Worm (Caenorhabditis elegans) whole organism, L4 larva: ENCODE data around the gene R07H5.11.
A peak's percentile ranks its signal among the peaks of the same experiment; 100 is the strongest.

Experiments used
- F10B5.3 ChIP-seq: sonication (generic microtip); optimal IDR thresholded peaks from 2 replicates; lab custom pipeline; 2016; ENCODE audit warnings: mild to moderate bottlenecking, missing genetic modification characterization, missing compliant biosample characterization
- F26F4.8 ChIP-seq: fragments of 200-800 bp; sonication (Bioruptor generic); conservative IDR thresholded peaks from 2 replicates; pipeline ENCODE4 v1.3.6; 2022; ENCODE audit warnings: missing genetic modification characterization, missing compliant biosample characterization
- F44E2.7 ChIP-seq: fragments of 200-800 bp; sonication (Bioruptor generic); IDR thresholded peaks from 2 replicates; pipeline ENCODE4 v2.1.2; 2022; ENCODE audit warnings: missing genetic modification characterization, missing compliant biosample characterization
- T20F7.1 ChIP-seq: fragments of 200-800 bp; sonication (Bioruptor generic); optimal IDR thresholded peaks from 2 replicates; lab custom pipeline; 2018; ENCODE audit warnings: mild to moderate bottlenecking, missing genetic modification characterization, missing compliant biosample characterization
- Y105C5A.15 ChIP-seq: fragments of 200-800 bp; sonication (Bioruptor generic); IDR thresholded peaks from 2 replicates; pipeline ENCODE4 v1.3.6; 2022; ENCODE audit warnings: missing genetic modification characterization, missing compliant biosample characterization
- Y5F2A.4 ChIP-seq: fragments of 200-800 bp; sonication (Bioruptor generic); optimal IDR thresholded peaks from 2 replicates; lab custom pipeline; 2018; ENCODE audit warnings: mild to moderate bottlenecking, missing genetic modification characterization, missing compliant biosample characterization
- ZK337.2 ChIP-seq: fragments of 200-800 bp; sonication (Bioruptor generic); IDR thresholded peaks from 2 replicates; pipeline ENCODE4 v1.3.6; 2022; ENCODE audit warnings: missing genetic modification reagents, missing genetic modification characterization, missing compliant biosample characterization
- ZK546.5 ChIP-seq, 2 experiments: sonication (generic microtip); optimal IDR thresholded peaks; 2 replicates each; lab custom pipeline; 2017; ENCODE audit warnings: missing biosample characterization in 2 of 2, missing genetic modification characterization in 2 of 2
- arid-1 ChIP-seq: fragments of 200-800 bp; sonication (Bioruptor generic); conservative IDR thresholded peaks from 2 replicates; pipeline ENCODE4 v1.3.6; 2022; ENCODE audit warnings: missing genetic modification reagents, missing genetic modification characterization, missing compliant biosample characterization
- attf-4 ChIP-seq: sonication (generic microtip); optimal IDR thresholded peaks from 3 replicates; lab custom pipeline; 2017; ENCODE audit warnings: missing biosample characterization, missing genetic modification characterization
- ceh-44 ChIP-seq: fragments of 200-800 bp; sonication (Bioruptor generic); IDR thresholded peaks from 2 replicates; pipeline ENCODE4 v1.3.6; 2022; ENCODE audit warnings: missing genetic modification reagents, missing genetic modification characterization, missing compliant biosample characterization
- cey-2 ChIP-seq: sonication (generic microtip); optimal IDR thresholded peaks from 3 replicates; lab custom pipeline; 2017; ENCODE audit warnings: missing genetic modification characterization, mild to moderate bottlenecking, missing compliant biosample characterization, antibody characterized with exemption, borderline replicate concordance; ENCODE audit not compliant: insufficient read depth
- ctbp-1 ChIP-seq: fragments of 200-800 bp; sonication (Bioruptor generic); IDR thresholded peaks from 2 replicates; pipeline ENCODE4 v1.3.6; 2022; ENCODE audit warnings: missing genetic modification reagents, missing genetic modification characterization, missing compliant biosample characterization
- daf-12 ChIP-seq: fragments of 150-350 bp; optimal IDR thresholded peaks from 2 replicates; lab custom pipeline; 2014; ENCODE audit warnings: missing biosample characterization, missing genetic modification reagents, missing genetic modification characterization
- daf-16 ChIP-seq, 3 experiments: sonication (generic microtip); optimal IDR thresholded peaks; 2 replicates each; lab custom pipeline; 2016 to 2017; ENCODE audit warnings: missing genetic modification characterization in 3 of 3, missing genetic modification reagents in 3 of 3, mild to moderate bottlenecking in 2 of 3, missing compliant biosample characterization in 2 of 3, missing biosample characterization in 1 of 3, moderate library complexity in 1 of 3
- daf-19 ChIP-seq: fragments of 200-800 bp; sonication (Bioruptor generic); conservative IDR thresholded peaks from 2 replicates; pipeline ENCODE4 v1.3.6; 2022; ENCODE audit warnings: missing genetic modification characterization, missing compliant biosample characterization
- dmd-6 ChIP-seq: fragments of 200-800 bp; sonication (Bioruptor generic); IDR thresholded peaks from 2 replicates; pipeline ENCODE4 v1.3.6; 2022; ENCODE audit warnings: missing genetic modification reagents, missing genetic modification characterization, missing compliant biosample characterization
- dmd-8 ChIP-seq: fragments of 200-800 bp; sonication (Bioruptor generic); IDR thresholded peaks from 2 replicates; pipeline ENCODE4 v1.3.6; 2022; ENCODE audit warnings: missing genetic modification characterization, missing compliant biosample characterization
- dpl-1 ChIP-seq: fragments of 150-350 bp; optimal IDR thresholded peaks from 2 replicates; lab custom pipeline; 2014; ENCODE audit warnings: missing biosample characterization, missing genetic modification reagents, missing genetic modification characterization
- dve-1 ChIP-seq: sonication (generic microtip); optimal IDR thresholded peaks from 2 replicates; lab custom pipeline; 2017; ENCODE audit warnings: antibody characterized with exemption, mild to moderate bottlenecking, missing genetic modification characterization, missing compliant biosample characterization; ENCODE audit not compliant: insufficient read depth
- fkh-10 ChIP-seq: fragments of 150-350 bp; optimal IDR thresholded peaks from 2 replicates; lab custom pipeline; 2014; ENCODE audit warnings: missing biosample characterization, missing genetic modification reagents, missing genetic modification characterization
- gei-8 ChIP-seq: fragments of 200-800 bp; sonication (Bioruptor generic); optimal IDR thresholded peaks from 2 replicates; lab custom pipeline; 2018; ENCODE audit warnings: mild to moderate bottlenecking, missing genetic modification characterization, missing compliant biosample characterization
- hif-1 ChIP-seq, 2 experiments: sonication (generic microtip); optimal IDR thresholded peaks; 2 replicates each; lab custom pipeline; 2016 to 2017; ENCODE audit warnings: missing compliant biosample characterization in 2 of 2, missing genetic modification characterization in 2 of 2, missing genetic modification reagents in 2 of 2, missing genotype in 2 of 2, mild to moderate bottlenecking in 1 of 2
- hlh-11 ChIP-seq: fragments of 200-800 bp; sonication (Bioruptor generic); optimal IDR thresholded peaks from 2 replicates; lab custom pipeline; 2018; ENCODE audit warnings: mild to moderate bottlenecking, missing genetic modification characterization, missing compliant biosample characterization
- lin-1 ChIP-seq: fragments of 200-800 bp; sonication (Bioruptor generic); IDR thresholded peaks from 2 replicates; pipeline ENCODE4 v1.3.6; 2022; ENCODE audit warnings: missing genetic modification reagents, missing genetic modification characterization, missing compliant biosample characterization
- lin-15B ChIP-seq: fragments of 150-350 bp; sonication (generic microtip); optimal IDR thresholded peaks from 3 replicates; lab custom pipeline; 2014; ENCODE audit warnings: missing biosample characterization, missing genetic modification characterization
- lin-39 ChIP-seq: fragments of 150-350 bp; optimal IDR thresholded peaks from 2 replicates; lab custom pipeline; 2014; ENCODE audit warnings: missing biosample characterization, missing genetic modification reagents, missing genetic modification characterization
- lsy-2 ChIP-seq, 2 experiments: fragments of 150-350 bp in 1 of 2; sonication (generic microtip) in 1 of 2; optimal IDR thresholded peaks; 2 replicates each; lab custom pipeline; 2014 to 2017; ENCODE audit warnings: missing biosample characterization in 2 of 2, missing genetic modification characterization in 2 of 2
- madf-9 ChIP-seq: fragments of 200-800 bp; sonication (Bioruptor generic); conservative IDR thresholded peaks from 2 replicates; pipeline ENCODE4 v1.3.6; 2022; ENCODE audit warnings: missing genetic modification reagents, missing genetic modification characterization, missing compliant biosample characterization
- mdl-1 ChIP-seq, 2 experiments: fragments of 150-350 bp in 1 of 2; sonication (generic microtip) in 1 of 2; optimal IDR thresholded peaks; 2 replicates each; lab custom pipeline; 2014 to 2017; ENCODE audit warnings: missing biosample characterization in 2 of 2, missing genetic modification characterization in 2 of 2
- mxl-3 ChIP-seq: fragments of 200-800 bp; sonication (Bioruptor generic); optimal IDR thresholded peaks from 2 replicates; lab custom pipeline; 2018; ENCODE audit warnings: mild to moderate bottlenecking, missing genetic modification characterization, missing compliant biosample characterization
- nhr-11 ChIP-seq: fragments of 150-350 bp; optimal IDR thresholded peaks from 2 replicates; lab custom pipeline; 2014; ENCODE audit warnings: missing biosample characterization, missing genetic modification characterization
- nhr-237 ChIP-seq: sonication (generic microtip); optimal IDR thresholded peaks from 2 replicates; lab custom pipeline; 2017; ENCODE audit warnings: missing biosample characterization, missing genetic modification characterization
- nhr-25 ChIP-seq: sonication (generic microtip); optimal IDR thresholded peaks from 2 replicates; lab custom pipeline; 2017; ENCODE audit warnings: missing genetic modification characterization, mild to moderate bottlenecking, missing compliant biosample characterization, antibody characterized with exemption, moderate library complexity, borderline replicate concordance; ENCODE audit not compliant: insufficient read depth
- nhr-42 ChIP-seq: fragments of 200-800 bp; sonication (Bioruptor generic); IDR thresholded peaks from 2 replicates; pipeline ENCODE4 v1.3.6; 2022; ENCODE audit warnings: missing genetic modification characterization, missing compliant biosample characterization
- nhr-48 ChIP-seq: sonication (generic microtip); optimal IDR thresholded peaks from 2 replicates; lab custom pipeline; 2016; ENCODE audit warnings: mild to moderate bottlenecking, missing genetic modification characterization, missing compliant biosample characterization
- nhr-6 ChIP-seq: fragments of 150-350 bp; optimal IDR thresholded peaks from 2 replicates; lab custom pipeline; 2014; ENCODE audit warnings: missing biosample characterization, missing genetic modification characterization
- nhr-77 ChIP-seq: fragments of 150-350 bp; optimal IDR thresholded peaks from 2 replicates; lab custom pipeline; 2014; ENCODE audit warnings: missing biosample characterization, missing genetic modification characterization
- pha-4 ChIP-seq, 2 experiments: fragments of 150-350 bp in 1 of 2; fragments of 200-800 bp in 1 of 2; sonication (Bioruptor generic) in 1 of 2; IDR thresholded peaks in 1 of 2; optimal IDR thresholded peaks in 1 of 2; 2 replicates each; pipeline versions ENCODE4 v1.3.6 to Lab custom; 2014 to 2022; ENCODE audit warnings: missing genetic modification characterization in 2 of 2, missing genetic modification reagents in 2 of 2, missing biosample characterization in 1 of 2, missing compliant biosample characterization in 1 of 2
- pqm-1 ChIP-seq: sonication (generic microtip); optimal IDR thresholded peaks from 2 replicates; lab custom pipeline; 2017; ENCODE audit warnings: missing biosample characterization, missing genetic modification characterization
- sdz-12 ChIP-seq: fragments of 200-800 bp; sonication (Bioruptor generic); optimal IDR thresholded peaks from 2 replicates; lab custom pipeline; 2018; ENCODE audit warnings: mild to moderate bottlenecking, missing genetic modification characterization, missing compliant biosample characterization
- set-16 ChIP-seq: fragments of 200-800 bp; sonication (Bioruptor generic); IDR thresholded peaks from 2 replicates; pipeline ENCODE4 v1.3.6; 2022; ENCODE audit warnings: missing genetic modification reagents, missing genetic modification characterization, missing compliant biosample characterization
- snpc-1.2 ChIP-seq: fragments of 200-800 bp; sonication (Bioruptor generic); IDR thresholded peaks from 2 replicates; pipeline ENCODE4 v1.3.6; 2022; ENCODE audit warnings: missing genetic modification reagents, missing genetic modification characterization, missing compliant biosample characterization
- spr-3 ChIP-seq: fragments of 200-800 bp; sonication (Bioruptor generic); optimal IDR thresholded peaks from 2 replicates; lab custom pipeline; 2018; ENCODE audit warnings: mild to moderate bottlenecking, missing genetic modification characterization, missing compliant biosample characterization
- vab-7 ChIP-seq: fragments of 200-800 bp; sonication (Bioruptor generic); IDR thresholded peaks from 2 replicates; pipeline ENCODE4 v1.3.6; 2022; ENCODE audit warnings: missing genetic modification reagents, missing genetic modification characterization, missing compliant biosample characterization
- zfp-3 ChIP-seq: fragments of 200-800 bp; sonication (Bioruptor generic); conservative IDR thresholded peaks from 2 replicates; pipeline ENCODE4 v1.3.6; 2022; ENCODE audit warnings: missing genetic modification reagents, missing genetic modification characterization, missing compliant biosample characterization
- zip-2 ChIP-seq: fragments of 150-350 bp; optimal IDR thresholded peaks from 2 replicates; lab custom pipeline; 2014; ENCODE audit warnings: missing biosample characterization, missing genetic modification characterization
- ztf-7 ChIP-seq: fragments of 150-350 bp; optimal IDR thresholded peaks from 2 replicates; lab custom pipeline; 2014; ENCODE audit warnings: missing biosample characterization, missing genetic modification characterization

R07H5.11 gene

DNA sequence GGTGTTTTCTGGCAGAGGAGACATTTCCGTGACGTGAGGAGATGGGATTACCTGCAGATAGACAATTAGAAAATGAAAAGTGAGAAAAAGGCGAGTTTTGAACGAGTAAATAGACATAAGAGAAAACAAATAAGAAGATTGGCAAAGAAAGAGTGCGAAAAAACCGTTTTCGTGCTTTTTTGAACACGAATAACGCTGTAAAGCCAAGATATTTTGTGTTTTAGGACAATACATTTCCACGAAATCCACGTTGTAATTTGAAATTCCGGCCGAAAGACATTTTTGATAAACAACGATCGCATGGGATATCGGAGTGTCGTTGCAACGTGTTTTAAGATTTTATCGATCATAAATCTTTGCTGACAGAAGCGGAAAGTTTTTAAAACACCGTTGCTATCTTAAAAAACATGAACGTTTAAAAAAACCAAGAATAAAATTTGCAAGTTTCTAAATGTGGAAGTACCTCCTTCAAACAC lies 8.3 kb downstream of the R07H5.11 start, which contains the start of gene adk-1:
TSS of gene adk-1 (minus strand) at position 51 of the 476 bp plus-strand sequence.
- TF ChIP-seq attf-4: no peak
- TF ChIP-seq ztf-7: no peak
- TF ChIP-seq fkh-10 (GFP tag; lab: Kevin White, UChicago): no peak
- no peak for TF ChIP-seq nhr-48
- peak; percentile 36 for TF ChIP-seq dpl-1 (GFP tag; lab: Kevin White, UChicago)
- peak; percentile 86 for TF ChIP-seq T20F7.1 (GFP tag; lab: Kevin White, UChicago)
- TF ChIP-seq zip-2: no peak
- peak in 1 of 2 experiments; percentile 13 for TF ChIP-seq lsy-2 (tag; optimal IDR thresholded peaks at IDR 0.05; lab: Kevin White, UChicago)
- TF ChIP-seq madf-9 (GFP tag; lab: Robert Waterston, UW): no peak
- peak; percentile 16 for TF ChIP-seq nhr-6 (tag; lab: Kevin White, UChicago)

DNA sequence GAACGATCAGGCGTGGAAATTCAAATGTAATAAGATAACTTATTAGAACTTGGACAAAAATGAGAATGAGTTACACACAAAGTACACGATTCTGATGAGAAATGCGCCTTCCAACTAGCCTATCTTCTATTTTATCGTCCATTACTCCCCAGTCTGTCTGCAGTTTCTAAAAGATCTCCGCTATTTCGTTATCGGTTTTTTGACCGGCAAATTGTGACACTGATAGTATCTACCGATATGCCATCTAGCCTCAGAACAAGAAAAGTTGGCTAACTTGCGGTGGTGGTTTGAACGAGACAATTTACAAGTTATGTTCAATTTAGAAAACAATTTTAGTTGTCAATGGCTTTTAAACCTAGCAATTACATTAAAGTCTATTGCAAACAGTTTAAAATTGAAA lies 9.0 kb downstream of the R07H5.11 start:
- TF ChIP-seq cey-2 (tag; lab: Kevin White, UChicago): peak; percentile 48
- TF ChIP-seq Y105C5A.15 (GFP tag; lab: Robert Waterston, UW): no peak
- TF ChIP-seq nhr-77: no peak
- TF ChIP-seq spr-3 (GFP tag; lab: Kevin White, UChicago): no peak
- no peak for TF ChIP-seq nhr-237 (tag; lab: Kevin White, UChicago)
- TF ChIP-seq zfp-3 (GFP tag; lab: Robert Waterston, UW): no peak
- no peak for TF ChIP-seq mdl-1 (tag; optimal IDR thresholded peaks at IDR 0.05; lab: Kevin White, UChicago)
- TF ChIP-seq ctbp-1 (GFP tag; lab: Robert Waterston, UW): no peak
- peak; percentile 57 for TF ChIP-seq dmd-6 (GFP tag; lab: Robert Waterston, UW)
- TF ChIP-seq daf-16 (GFP tag; optimal IDR thresholded peaks at IDR 0.05; lab: Kevin White, UChicago): no peak
- peak; percentile 15 for TF ChIP-seq daf-16 (tag; optimal IDR thresholded peaks at IDR 0.05; lab: Kevin White, UChicago)
- TF ChIP-seq gei-8: no peak
- no peak for TF ChIP-seq vab-7 (GFP tag; lab: Robert Waterston, UW)
- TF ChIP-seq mxl-3: peak; percentile 30
- no peak for TF ChIP-seq daf-12
- TF ChIP-seq pqm-1 (tag; lab: Kevin White, UChicago): peak; percentile 95
- TF ChIP-seq daf-19: no peak
- TF ChIP-seq ceh-44 (GFP tag; lab: Robert Waterston, UW): no peak
- TF ChIP-seq F26F4.8 (GFP tag; lab: Robert Waterston, UW): no peak
- TF ChIP-seq hlh-11: peak; percentile 39
- TF ChIP-seq lin-15B (tag; lab: Kevin White, UChicago): no peak
- no peak for TF ChIP-seq ZK546.5 (tag; optimal IDR thresholded peaks at IDR 0.05; lab: Kevin White, UChicago)
- no peak for TF ChIP-seq madf-9 (GFP tag; lab: Robert Waterston, UW)
- TF ChIP-seq F10B5.3 (tag; lab: Kevin White, UChicago): no peak
- no peak for TF ChIP-seq snpc-1.2
- no peak for TF ChIP-seq set-16
- no peak for TF ChIP-seq nhr-42 (GFP tag; lab: Robert Waterston, UW)
- TF ChIP-seq pha-4 (GFP tag; IDR thresholded peaks at IDR 0.05; lab: Robert Waterston, UW): no peak
- TF ChIP-seq pha-4 (tag; optimal IDR thresholded peaks at IDR 0.05; lab: Kevin White, UChicago): no peak
- no peak for TF ChIP-seq F44E2.7 (GFP tag; lab: Robert Waterston, UW)
- TF ChIP-seq lin-1 (GFP tag; lab: Robert Waterston, UW): 0 out of 2 replicates have a peak, but pooled peaks have one; percentile 8
- TF ChIP-seq Y5F2A.4 (GFP tag; lab: Kevin White, UChicago): no peak
- no peak for TF ChIP-seq hif-1 (tag; optimal IDR thresholded peaks at IDR 0.05; lab: Kevin White, UChicago)
- TF ChIP-seq nhr-25: no peak
- TF ChIP-seq nhr-11 (tag; lab: Kevin White, UChicago): no peak
- no peak for TF ChIP-seq sdz-12 (GFP tag; lab: Kevin White, UChicago)
- no peak for TF ChIP-seq arid-1 (GFP tag; lab: Robert Waterston, UW)
- no peak for TF ChIP-seq nhr-6 (tag; lab: Kevin White, UChicago)
- peak; percentile 50 for TF ChIP-seq dve-1
- TF ChIP-seq lin-39: no peak
- TF ChIP-seq dmd-8 (GFP tag; lab: Robert Waterston, UW): no peak
- TF ChIP-seq dpl-1 (GFP tag; lab: Kevin White, UChicago): no peak
- TF ChIP-seq ZK337.2 (GFP tag; lab: Robert Waterston, UW): no peak
